Fruit fly (Drosophila melanogaster) whole organism, adult: ENCODE measurements around the gene CG33490.

Experiments used
- CG12768 ChIP-seq: fragments of 200-800 bp; sonication (Bioruptor generic); optimal IDR thresholded peaks from 2 replicates; lab custom pipeline; 2017; ENCODE audit warnings: missing biosample characterization, missing genetic modification characterization, mild to moderate bottlenecking, moderate library complexity, missing genetic modification reagents
- CG33017 ChIP-seq: fragments of 200-800 bp; sonication (Bioruptor generic); optimal IDR thresholded peaks from 2 replicates; lab custom pipeline; 2018; ENCODE audit warnings: missing biosample characterization, mild to moderate bottlenecking, missing genetic modification characterization, moderate library complexity
- CG7101 ChIP-seq: fragments of 200-800 bp; sonication (Bioruptor generic); optimal IDR thresholded peaks from 2 replicates; lab custom pipeline; 2018; ENCODE audit warnings: missing biosample characterization, mild to moderate bottlenecking, missing genetic modification characterization, moderate library complexity
- Clk ChIP-seq: fragments of 200-800 bp; sonication (Bioruptor generic); optimal IDR thresholded peaks from 2 replicates; lab custom pipeline; 2017; ENCODE audit warnings: missing biosample characterization, missing genetic modification characterization
- Hr96 ChIP-seq: fragments of 200-800 bp; sonication (Bioruptor generic); optimal IDR thresholded peaks from 2 replicates; lab custom pipeline; 2016; ENCODE audit warnings: missing biosample characterization, missing genetic modification characterization
- Mnt ChIP-seq: fragments of 200-800 bp; sonication (Bioruptor generic); optimal IDR thresholded peaks from 2 replicates; lab custom pipeline; 2016; ENCODE audit warnings: missing biosample characterization, mild to moderate bottlenecking, missing genetic modification characterization
- kay ChIP-seq: fragments of 200-800 bp; sonication (Bioruptor generic); peaks from one replicate; lab custom pipeline; 2016; ENCODE audit warnings: missing biosample characterization, missing genetic modification characterization, borderline replicate concordance

DNA sequence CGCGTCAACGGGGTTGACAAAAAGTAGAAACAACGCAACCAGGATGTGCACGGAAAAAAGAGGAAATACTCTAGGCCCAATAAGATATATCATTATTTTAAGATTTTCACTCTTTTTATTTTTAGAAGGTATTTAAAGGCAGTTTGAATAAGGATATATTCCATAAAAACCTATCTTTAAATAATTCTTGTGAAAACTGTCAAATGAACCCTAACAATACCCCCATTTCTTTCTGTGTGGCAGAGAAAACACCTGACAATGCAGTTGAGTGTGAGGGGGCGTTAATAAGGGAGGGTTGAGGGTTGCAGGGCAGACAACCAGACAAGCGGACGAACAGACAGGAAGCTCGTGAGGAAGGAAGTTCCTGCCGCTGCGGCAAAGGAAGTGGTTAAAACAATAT is 22.5 kb downstream of the CG33490 start:
- TF ChIP-seq Mnt (GFP tag; lab: Kevin White, UChicago): no peak
- no peak for TF ChIP-seq CG12768 (GFP tag; lab: Kevin White, UChicago)
- no peak for TF ChIP-seq Hr96 (GFP tag; lab: Kevin White, UChicago)
- no peak for TF ChIP-seq kay (GFP tag; lab: Kevin White, UChicago)
- TF ChIP-seq CG7101 (tag; lab: Kevin White, UChicago): no peak
- TF ChIP-seq Clk (GFP tag; lab: Kevin White, UChicago): no peak
- peak; percentile 11 for TF ChIP-seq CG33017 (tag; lab: Kevin White, UChicago)
